Fruit fly (Drosophila melanogaster) whole organism, embryonic: ENCODE data around the gene dachs.

Source experiments
- Ada2b ChIP-seq: fragments of 200-800 bp; sonication (Bioruptor generic); IDR thresholded peaks from 2 replicates; pipeline ENCODE4 v1.3.6; 2022; ENCODE audit warnings: missing biosample characterization, missing genetic modification characterization
- Aef1 ChIP-seq: fragments of 200-800 bp; sonication (Bioruptor generic); IDR thresholded peaks from 3 replicates; pipeline ENCODE4 v1.3.6; 2022; ENCODE audit warnings: missing biosample characterization, missing genetic modification characterization
- Atf-2 ChIP-seq: fragments of 200-800 bp; sonication (Bioruptor generic); optimal IDR thresholded peaks from 2 replicates; lab custom pipeline; 2016; ENCODE audit warnings: missing biosample characterization, missing genetic modification characterization
- Bdp1 ChIP-seq: fragments of 200-800 bp; sonication (Bioruptor generic); optimal IDR thresholded peaks from 3 replicates; lab custom pipeline; 2016; ENCODE audit warnings: missing biosample characterization, missing genetic modification characterization
- CG10274 ChIP-seq: fragments of 200-800 bp; sonication (Bioruptor generic); optimal IDR thresholded peaks from 3 replicates; lab custom pipeline; 2017; ENCODE audit warnings: missing biosample characterization, mild to moderate bottlenecking, missing genetic modification characterization
- CG10321 ChIP-seq: fragments of 200-800 bp; sonication (Bioruptor generic); IDR thresholded peaks from 2 replicates; pipeline ENCODE4 v1.3.6; 2022; ENCODE audit warnings: missing biosample characterization, missing genetic modification characterization
- CG10543 ChIP-seq: fragments of 200-800 bp; sonication (Bioruptor generic); optimal IDR thresholded peaks from 3 replicates; lab custom pipeline; 2017; ENCODE audit warnings: missing biosample characterization, mild to moderate bottlenecking, missing genetic modification characterization, moderate library complexity
- CG11560 ChIP-seq: fragments of 200-800 bp; sonication (Bioruptor generic); IDR thresholded peaks from 3 replicates; pipeline ENCODE4 v1.3.6; 2022; ENCODE audit warnings: missing biosample characterization, missing genetic modification characterization
- CG12236 ChIP-seq: fragments of 200-800 bp; sonication (Bioruptor generic); optimal IDR thresholded peaks from 2 replicates; lab custom pipeline; 2016; ENCODE audit warnings: missing biosample characterization, missing genetic modification characterization
- CG12744 ChIP-seq: fragments of 200-800 bp; sonication (Bioruptor generic); optimal IDR thresholded peaks from 2 replicates; lab custom pipeline; 2016; ENCODE audit warnings: missing biosample characterization, missing genetic modification characterization
- CG14050 ChIP-seq: fragments of 200-800 bp; sonication (Bioruptor generic); IDR thresholded peaks from 3 replicates; pipeline ENCODE4 v1.3.6; 2022; ENCODE audit warnings: missing biosample characterization, missing genetic modification characterization
- CG14667 ChIP-seq: fragments of 200-800 bp; sonication (Bioruptor generic); IDR thresholded peaks from 2 replicates; pipeline ENCODE4 v1.3.6; 2022; ENCODE audit warnings: missing biosample characterization, missing genetic modification characterization
- CG16863 ChIP-seq: fragments of 200-800 bp; sonication (Bioruptor generic); optimal IDR thresholded peaks from 3 replicates; lab custom pipeline; 2016; ENCODE audit warnings: missing biosample characterization, missing genetic modification characterization
- CG17328 ChIP-seq: fragments of 200-800 bp; sonication (Bioruptor generic); IDR thresholded peaks from 2 replicates; pipeline ENCODE4 v1.3.6; 2022; ENCODE audit warnings: missing biosample characterization, missing genetic modification characterization
- CG18262 ChIP-seq: fragments of 200-800 bp; optimal IDR thresholded peaks from 3 replicates; lab custom pipeline; 2019; ENCODE audit warnings: missing biosample characterization, mild to moderate bottlenecking, missing genetic modification characterization, moderate library complexity
- CG18619 ChIP-seq: fragments of 200-800 bp; sonication (Bioruptor generic); optimal IDR thresholded peaks from 3 replicates; lab custom pipeline; 2017; ENCODE audit warnings: missing biosample characterization, mild to moderate bottlenecking, missing genetic modification characterization
- CG18764 ChIP-seq: fragments of 200-800 bp; sonication (Bioruptor generic); optimal IDR thresholded peaks from 3 replicates; lab custom pipeline; 2016; ENCODE audit warnings: missing biosample characterization, missing genetic modification characterization
- CG2202 ChIP-seq: fragments of 200-800 bp; sonication (Bioruptor generic); optimal IDR thresholded peaks from 2 replicates; lab custom pipeline; 2018; ENCODE audit warnings: missing biosample characterization, mild to moderate bottlenecking, missing genetic modification characterization
- CG34422 ChIP-seq: fragments of 200-800 bp; sonication (Bioruptor generic); IDR thresholded peaks from 3 replicates; pipeline ENCODE4 v1.3.6; 2022; ENCODE audit warnings: missing biosample characterization, missing genetic modification characterization
- CG4328 ChIP-seq: fragments of 200-800 bp; sonication (Bioruptor generic); optimal IDR thresholded peaks from 3 replicates; lab custom pipeline; 2017; ENCODE audit warnings: missing biosample characterization, missing genetic modification reagents, missing genetic modification characterization
- CG6813 ChIP-seq: fragments of 200-800 bp; sonication (Bioruptor generic); optimal IDR thresholded peaks from 2 replicates; lab custom pipeline; 2017; ENCODE audit warnings: missing biosample characterization, missing genetic modification characterization, mild to moderate bottlenecking, moderate library complexity, missing genetic modification reagents
- CG6854 ChIP-seq: fragments of 200-800 bp; sonication (Bioruptor generic); optimal IDR thresholded peaks from 3 replicates; lab custom pipeline; 2017; ENCODE audit warnings: missing biosample characterization, mild to moderate bottlenecking, missing genetic modification characterization
- CG7556 ChIP-seq: fragments of 200-800 bp; sonication (Bioruptor generic); optimal IDR thresholded peaks from 2 replicates; lab custom pipeline; 2017; ENCODE audit warnings: missing biosample characterization, mild to moderate bottlenecking, missing genetic modification characterization
- CG9817 ChIP-seq: fragments of 200-800 bp; sonication (Bioruptor generic); optimal IDR thresholded peaks from 2 replicates; lab custom pipeline; 2018; ENCODE audit warnings: missing biosample characterization, mild to moderate bottlenecking, missing genetic modification characterization, moderate library complexity
- D19B ChIP-seq: fragments of 200-800 bp; sonication (Bioruptor generic); optimal IDR thresholded peaks from 2 replicates; lab custom pipeline; 2017; ENCODE audit warnings: missing biosample characterization, mild to moderate bottlenecking, missing genetic modification characterization
- Dip2 ChIP-seq: fragments of 200-800 bp; sonication (Bioruptor generic); IDR thresholded peaks from 2 replicates; pipeline ENCODE4 v1.3.6; 2022; ENCODE audit warnings: missing biosample characterization, missing genetic modification characterization
- HmgZ ChIP-seq: fragments of 200-800 bp; sonication (Bioruptor generic); optimal IDR thresholded peaks from 2 replicates; lab custom pipeline; 2018; ENCODE audit warnings: missing biosample characterization, mild to moderate bottlenecking, missing genetic modification characterization
- Hmx ChIP-seq: fragments of 200-800 bp; sonication (Bioruptor generic); optimal IDR thresholded peaks from 2 replicates; lab custom pipeline; 2016; ENCODE audit warnings: missing biosample characterization, missing genetic modification characterization
- Hr3 ChIP-seq: fragments of 200-800 bp; sonication (Bioruptor generic); optimal IDR thresholded peaks from 3 replicates; lab custom pipeline; 2016; ENCODE audit warnings: missing biosample characterization, missing genetic modification characterization
- MBD-R2 ChIP-seq: fragments of 200-800 bp; sonication (Bioruptor generic); IDR thresholded peaks from 2 replicates; pipeline ENCODE4 v1.3.6; 2022; ENCODE audit warnings: missing biosample characterization, missing genetic modification characterization
- NC2β ChIP-seq: fragments of 200-800 bp; sonication (Bioruptor generic); optimal IDR thresholded peaks from 2 replicates; lab custom pipeline; 2016; ENCODE audit warnings: missing biosample characterization, missing genetic modification characterization
- Oli ChIP-seq: fragments of 200-800 bp; sonication (Bioruptor generic); optimal IDR thresholded peaks from 2 replicates; lab custom pipeline; 2018; ENCODE audit warnings: missing biosample characterization, mild to moderate bottlenecking, missing genetic modification characterization, moderate library complexity
- ara ChIP-seq: fragments of 200-800 bp; sonication (Bioruptor generic); IDR thresholded peaks from 2 replicates; pipeline ENCODE4 v1.3.6; 2022; ENCODE audit warnings: missing biosample characterization, missing genetic modification characterization
- cas ChIP-seq: fragments of 200-800 bp; sonication (Bioruptor generic); IDR thresholded peaks from 2 replicates; pipeline ENCODE4 v1.3.6; 2022; ENCODE audit warnings: missing biosample characterization, missing genetic modification characterization
- caup ChIP-seq: fragments of 200-800 bp; sonication (Bioruptor generic); optimal IDR thresholded peaks from 3 replicates; lab custom pipeline; 2017; ENCODE audit warnings: missing biosample characterization, mild to moderate bottlenecking, missing genetic modification characterization, moderate library complexity; ENCODE audit not compliant: severe bottlenecking
- dm ChIP-seq: fragments of 200-800 bp; sonication (Bioruptor generic); optimal IDR thresholded peaks from 3 replicates; lab custom pipeline; 2016; ENCODE audit warnings: missing biosample characterization, missing genetic modification characterization
- jing ChIP-seq: fragments of 200-800 bp; sonication (Bioruptor generic); optimal IDR thresholded peaks from 2 replicates; lab custom pipeline; 2018; ENCODE audit warnings: missing biosample characterization, mild to moderate bottlenecking, missing genetic modification characterization
- jumu ChIP-seq: fragments of 200-800 bp; sonication (Bioruptor generic); optimal IDR thresholded peaks from 3 replicates; lab custom pipeline; 2016; ENCODE audit warnings: missing biosample characterization, missing genetic modification characterization
- klu ChIP-seq: fragments of 200-800 bp; sonication (Bioruptor generic); IDR thresholded peaks from 2 replicates; pipeline ENCODE4 v1.3.6; 2022; ENCODE audit warnings: missing biosample characterization, missing genetic modification characterization
- lbe ChIP-seq: fragments of 200-800 bp; sonication (Bioruptor generic); optimal IDR thresholded peaks from 2 replicates; lab custom pipeline; 2016; ENCODE audit warnings: missing biosample characterization, mild to moderate bottlenecking, missing genetic modification characterization
- odd ChIP-seq: fragments of 200-800 bp; sonication (Bioruptor generic); optimal IDR thresholded peaks from 2 replicates; lab custom pipeline; 2017; ENCODE audit warnings: missing biosample characterization, mild to moderate bottlenecking, missing genetic modification characterization
- ro ChIP-seq: fragments of 200-800 bp; sonication (Bioruptor generic); IDR thresholded peaks from 2 replicates; pipeline ENCODE4 v1.3.6; 2022; ENCODE audit warnings: missing biosample characterization, missing genetic modification characterization
- sisA ChIP-seq: fragments of 200-800 bp; sonication (Bioruptor generic); IDR thresholded peaks from 2 replicates; pipeline ENCODE4 v1.3.6; 2022; ENCODE audit warnings: missing biosample characterization, missing genetic modification characterization
- slbo ChIP-seq: fragments of 200-800 bp; sonication (Bioruptor generic); IDR thresholded peaks from 2 replicates; pipeline ENCODE4 v1.3.6; 2022; ENCODE audit warnings: missing biosample characterization, missing genetic modification characterization
- sqz ChIP-seq: fragments of 200-800 bp; sonication (Bioruptor generic); optimal IDR thresholded peaks from 3 replicates; lab custom pipeline; 2018; ENCODE audit warnings: missing biosample characterization, mild to moderate bottlenecking, missing genetic modification characterization
- sr ChIP-seq: fragments of 200-800 bp; sonication (Bioruptor generic); IDR thresholded peaks from 3 replicates; pipeline ENCODE4 v1.3.6; 2022; ENCODE audit warnings: missing biosample characterization, missing genetic modification characterization
- sug ChIP-seq: fragments of 200-800 bp; optimal IDR thresholded peaks from 2 replicates; lab custom pipeline; 2019; ENCODE audit warnings: missing biosample characterization, mild to moderate bottlenecking, missing genetic modification characterization, moderate library complexity
- tll ChIP-seq, 2 experiments: fragments of 200-800 bp in 1 of 2; fragments of >200 bp in 1 of 2; sonication (Bioruptor generic) in 1 of 2; optimal IDR thresholded peaks; 2 replicates each; lab custom pipeline; 2017 to 2019; ENCODE audit warnings: missing biosample characterization in 2 of 2, missing genetic modification characterization in 2 of 2, mild to moderate bottlenecking in 1 of 2, moderate library complexity in 1 of 2
- tup ChIP-seq: fragments of 200-800 bp; sonication (Bioruptor generic); optimal IDR thresholded peaks from 2 replicates; lab custom pipeline; 2016; ENCODE audit warnings: missing biosample characterization, mild to moderate bottlenecking, missing genetic modification characterization, moderate library complexity
- vfl ChIP-seq: fragments of 200-800 bp; sonication (Bioruptor generic); optimal IDR thresholded peaks from 2 replicates; lab custom pipeline; 2016; ENCODE audit warnings: missing biosample characterization, missing genetic modification characterization
- vnd ChIP-seq: fragments of 200-800 bp; sonication (Bioruptor generic); IDR thresholded peaks from 3 replicates; pipeline ENCODE4 v1.3.6; 2022; ENCODE audit warnings: missing biosample characterization, missing genetic modification characterization; ENCODE audit not compliant: partially characterized antibody

The dachs gene

DNA sequence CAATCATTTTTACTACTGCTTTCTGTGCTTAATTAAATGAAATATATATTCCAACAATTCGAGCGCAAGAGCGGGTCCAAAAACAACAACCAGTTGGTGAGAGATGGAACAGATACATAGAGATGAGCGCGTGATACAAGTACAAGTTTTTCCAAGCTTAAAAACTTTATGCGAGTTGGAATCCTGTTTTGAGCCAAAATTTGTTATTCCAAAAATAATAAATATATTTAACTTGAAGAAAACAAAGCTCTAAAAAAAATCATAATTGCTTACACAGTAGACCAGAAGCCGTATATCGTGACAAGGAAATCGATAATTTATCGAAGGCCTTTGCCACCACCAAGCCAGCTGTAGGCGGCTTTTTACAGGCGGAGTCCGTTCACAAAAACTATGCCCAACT, 48.1 kb downstream of the dachs start, which contains the start of the genes CG13097 and PIG-U (continued):
- TF ChIP-seq sug (tag; lab: Kevin White, UChicago) (peak; percentile 88), vnd (peak; percentile 90), dm (GFP tag; lab: Kevin White, UChicago) (peak; percentile 81), CG6854 (GFP tag; lab: Kevin White, UChicago) (no peak), CG2202 (peak; percentile 55), CG34422 (GFP tag; lab: Robert Waterston, UW) (peak; percentile 75), odd (GFP tag; lab: Kevin White, UChicago) (peak; percentile 33), Aef1 (GFP tag; lab: Robert Waterston, UW) (peak; percentile 88), CG14050 (GFP tag; lab: Robert Waterston, UW) (peak; percentile 72; the same call in 2 of the 3 replicates), Atf-2 (GFP tag; lab: Kevin White, UChicago) (peak; percentile 68), slbo (GFP tag; lab: Robert Waterston, UW) (peak; percentile 92), jing (no peak), klu (peak; percentile 67; the same call in 1 of the 2 replicates), Dip2 (no peak), CG14667 (GFP tag; lab: Robert Waterston, UW) (peak; percentile 64), tll (GFP tag; optimal IDR thresholded peaks at IDR 0.05; lab: Kevin White, UChicago) (no peak), CG12236 (peak; percentile 21), HmgZ (tag; lab: Kevin White, UChicago) (peak; percentile 87), Bdp1 (GFP tag; lab: Kevin White, UChicago) (peak; percentile 69), CG18764 (GFP tag; lab: Kevin White, UChicago) (peak; percentile 76), Ada2b (peak; percentile 82), D19B (GFP tag; lab: Kevin White, UChicago) (peak; percentile 46), ara (peak; percentile 79), sisA (GFP tag; lab: Robert Waterston, UW) (peak; percentile 76), lbe (GFP tag; lab: Kevin White, UChicago) (peak; percentile 88), vfl (GFP tag; lab: Kevin White, UChicago) (peak; percentile 83), CG11560 (0 out of 3 replicates have a peak, but pooled peaks have one; percentile 50), Hr3 (GFP tag; lab: Kevin White, UChicago) (peak; percentile 77), CG9817 (tag; lab: Kevin White, UChicago) (peak; percentile 84), cas (peak; percentile 73), CG18619 (GFP tag; lab: Kevin White, UChicago) (peak; percentile 46), CG4328 (GFP tag; lab: Kevin White, UChicago) (peak; percentile 78), Hmx (GFP tag; lab: Kevin White, UChicago) (peak; percentile 35), CG10543 (GFP tag; lab: Kevin White, UChicago) (peak; percentile 70), CG7556 (GFP tag; lab: Kevin White, UChicago) (peak; percentile 70), CG10321 (GFP tag; lab: Robert Waterston, UW) (peak; percentile 40; the same call in 1 of the 2 replicates), CG10274 (GFP tag; lab: Kevin White, UChicago) (peak; percentile 29), CG17328 (GFP tag; lab: Robert Waterston, UW) (peak; percentile 81), NC2β (peak; percentile 61), CG6813 (peak; percentile 57), tup (peak; percentile 84), caup (peak; percentile 72), ro (GFP tag; lab: Robert Waterston, UW) (no peak), CG16863 (GFP tag; lab: Kevin White, UChicago) (peak; percentile 50), jumu (peak; percentile 22), Oli (tag; lab: Kevin White, UChicago) (peak; percentile 57), MBD-R2 (GFP tag; lab: Robert Waterston, UW) (peak; percentile 91; the same call in 1 of the 2 replicates), CG12744 (GFP tag; lab: Kevin White, UChicago) (peak; percentile 67), CG18262 (peak; percentile 75), sr (no peak), sqz (no peak)
